Worm (Caenorhabditis elegans): ENCODE measurements around the gene srz-11.

- no peak for TF ChIP-seq hlh-12 (tag; optimal IDR thresholded peaks at IDR 0.05)
- TF ChIP-seq bed-2 (GFP tag; IDR thresholded peaks at IDR 0.05) = no peak
- TF ChIP-seq F39B2.1 (GFP tag; IDR thresholded peaks at IDR 0.05) = no peak
- no peak for TF ChIP-seq ceh-40 (GFP tag; IDR thresholded peaks at IDR 0.05)
- no peak for TF ChIP-seq sea-2 (GFP tag; IDR thresholded peaks at IDR 0.05)
- no peak for TF ChIP-seq nhr-90 (tag; optimal IDR thresholded peaks at IDR 0.05)
- no peak for TF ChIP-seq ets-4 (GFP tag; optimal IDR thresholded peaks at IDR 0.05)
- no peak for TF ChIP-seq Y53G8AR.9 (GFP tag; conservative IDR thresholded peaks at IDR 0.05)
- no peak for TF ChIP-seq ztf-26 (tag; optimal IDR thresholded peaks at IDR 0.05)
Measured at ce11 chrV:15182407-15182806, 19.5 kb downstream of the srz-11 start, which contains the start of gene fbxa-84.
